Fruit fly (Drosophila melanogaster) whole organism, embryonic: ENCODE results near the gene Ndae1.

Experiments used
- Aef1 ChIP-seq: fragments of 200-800 bp; sonication (Bioruptor generic); IDR thresholded peaks from 3 replicates; pipeline ENCODE4 v1.3.6; 2022; ENCODE audit warnings: missing biosample characterization, missing genetic modification characterization
- Atf-2 ChIP-seq: fragments of 200-800 bp; sonication (Bioruptor generic); optimal IDR thresholded peaks from 2 replicates; lab custom pipeline; 2016; ENCODE audit warnings: missing biosample characterization, missing genetic modification characterization
- Atf6 ChIP-seq: fragments of 200-800 bp; sonication (Bioruptor generic); IDR thresholded peaks from 2 replicates; pipeline ENCODE4 v1.3.6; 2022; ENCODE audit warnings: missing biosample characterization, missing genetic modification characterization
- B-H2 ChIP-seq: fragments of 200-800 bp; sonication (Bioruptor generic); optimal IDR thresholded peaks from 2 replicates; lab custom pipeline; 2018; ENCODE audit warnings: missing biosample characterization, mild to moderate bottlenecking, missing genetic modification characterization
- CG10366 ChIP-seq: fragments of 200-800 bp; sonication (Bioruptor generic); IDR thresholded peaks from 2 replicates; pipeline ENCODE4 v1.3.6; 2022; ENCODE audit warnings: missing biosample characterization, missing genetic modification characterization
- CG12769 ChIP-seq: fragments of 200-800 bp; sonication (Bioruptor generic); optimal IDR thresholded peaks from 2 replicates; lab custom pipeline; 2019; ENCODE audit warnings: missing biosample characterization, mild to moderate bottlenecking, missing genetic modification characterization, moderate library complexity
- CG13123 ChIP-seq: fragments of 200-800 bp; sonication (Bioruptor generic); optimal IDR thresholded peaks from 2 replicates; lab custom pipeline; 2016; ENCODE audit warnings: missing biosample characterization, missing genetic modification characterization
- CG13624 ChIP-seq: fragments of 200-800 bp; sonication (Bioruptor generic); optimal IDR thresholded peaks from 2 replicates; lab custom pipeline; 2016; ENCODE audit warnings: missing biosample characterization, missing genetic modification characterization
- CG14014 ChIP-seq: fragments of 200-800 bp; sonication (Bioruptor generic); IDR thresholded peaks from 2 replicates; pipeline ENCODE4 v1.3.6; 2022; ENCODE audit warnings: missing biosample characterization, missing genetic modification characterization
- CG14441 ChIP-seq: fragments of 200-800 bp; sonication (Bioruptor generic); IDR thresholded peaks from 2 replicates; pipeline ENCODE4 v1.3.6; 2022; ENCODE audit warnings: missing biosample characterization, missing genetic modification characterization
- CG18599 ChIP-seq: fragments of 200-800 bp; sonication (Bioruptor generic); optimal IDR thresholded peaks from 3 replicates; lab custom pipeline; 2017; ENCODE audit warnings: missing biosample characterization, missing genetic modification characterization, mild to moderate bottlenecking, moderate library complexity, missing genetic modification reagents
- CG2678 ChIP-seq: fragments of 200-800 bp; sonication (Bioruptor generic); optimal IDR thresholded peaks from 3 replicates; lab custom pipeline; 2019; ENCODE audit warnings: missing biosample characterization, mild to moderate bottlenecking, missing genetic modification characterization, moderate library complexity
- CG30020 ChIP-seq: fragments of 200-800 bp; optimal IDR thresholded peaks from 2 replicates; lab custom pipeline; 2019; ENCODE audit warnings: missing biosample characterization, mild to moderate bottlenecking, missing genetic modification characterization, moderate library complexity
- CG30431 ChIP-seq: fragments of 200-800 bp; sonication (Bioruptor generic); optimal IDR thresholded peaks from 2 replicates; lab custom pipeline; 2017; ENCODE audit warnings: missing biosample characterization, missing genetic modification characterization
- CG7372 ChIP-seq: fragments of 200-800 bp; sonication (Bioruptor generic); IDR thresholded peaks from 2 replicates; pipeline ENCODE4 v1.3.6; 2022; ENCODE audit warnings: missing biosample characterization, missing genetic modification characterization
- CG8290 ChIP-seq, 3 experiments: fragments of 200-800 bp; sonication (Bioruptor generic); optimal IDR thresholded peaks; 2 replicates each; lab custom pipeline; 2016 to 2019; ENCODE audit warnings: missing biosample characterization in 3 of 3, missing genetic modification characterization in 3 of 3, mild to moderate bottlenecking in 2 of 3, moderate library complexity in 1 of 3
- ERR ChIP-seq: fragments of 200-800 bp; sonication (Bioruptor generic); optimal IDR thresholded peaks from 2 replicates; lab custom pipeline; 2016; ENCODE audit warnings: missing biosample characterization, missing genetic modification characterization
- Elba2 ChIP-seq: fragments of 200-800 bp; sonication (Bioruptor generic); optimal IDR thresholded peaks from 3 replicates; lab custom pipeline; 2016; ENCODE audit warnings: missing biosample characterization, missing genetic modification characterization
- Hey ChIP-seq: fragments of 200-800 bp; sonication (Bioruptor generic); optimal IDR thresholded peaks from 3 replicates; lab custom pipeline; 2018; ENCODE audit warnings: missing biosample characterization, mild to moderate bottlenecking, missing genetic modification characterization
- Jarid2 ChIP-seq: fragments of 200-800 bp; sonication (Bioruptor generic); optimal IDR thresholded peaks from 3 replicates; lab custom pipeline; 2017; ENCODE audit warnings: mild to moderate bottlenecking, missing biosample characterization, missing genetic modification reagents, missing genetic modification characterization
- MBD-R2 ChIP-seq: fragments of 200-800 bp; sonication (Bioruptor generic); IDR thresholded peaks from 2 replicates; pipeline ENCODE4 v1.3.6; 2022; ENCODE audit warnings: missing biosample characterization, missing genetic modification characterization
- MESR4 ChIP-seq: fragments of 200-800 bp; sonication (Bioruptor generic); optimal IDR thresholded peaks from 2 replicates; lab custom pipeline; 2018; ENCODE audit warnings: missing biosample characterization, mild to moderate bottlenecking, missing genetic modification characterization, moderate library complexity
- Mad ChIP-seq: fragments of 200-800 bp; sonication (Bioruptor generic); optimal IDR thresholded peaks from 2 replicates; lab custom pipeline; 2016; ENCODE audit warnings: missing biosample characterization, missing genetic modification characterization
- Side ChIP-seq: fragments of 200-800 bp; sonication (Bioruptor generic); optimal IDR thresholded peaks from 2 replicates; lab custom pipeline; 2016; ENCODE audit warnings: missing biosample characterization, missing genetic modification characterization
- Stat92E ChIP-seq, 3 experiments: fragments of >200 bp in 2 of 3; fragments of 200-800 bp in 1 of 3; sonication (Bioruptor generic) in 1 of 3; optimal IDR thresholded peaks; 2 replicates each; lab custom pipeline; 2017 to 2019; ENCODE audit warnings: missing biosample characterization in 3 of 3, missing genetic modification characterization in 3 of 3, mild to moderate bottlenecking in 1 of 3, moderate library complexity in 1 of 3
- TFAM ChIP-seq: fragments of 200-800 bp; sonication (Bioruptor generic); optimal IDR thresholded peaks from 2 replicates; lab custom pipeline; 2017; ENCODE audit warnings: missing biosample characterization, missing genetic modification characterization, inconsistent platforms
- Trl ChIP-seq, 3 experiments: fragments of >200 bp in 2 of 3; fragments of 200-800 bp in 1 of 3; sonication (Bioruptor generic) in 1 of 3; optimal IDR thresholded peaks; 2 replicates in 1 of 3; 3 replicates in 2 of 3; lab custom pipeline; 2016 to 2017; ENCODE audit warnings: missing biosample characterization in 1 of 3, missing genetic modification characterization in 1 of 3
- bab2 ChIP-seq: fragments of 200-800 bp; sonication (Bioruptor generic); optimal IDR thresholded peaks from 2 replicates; lab custom pipeline; 2016; ENCODE audit warnings: missing biosample characterization, missing genetic modification characterization
- btn ChIP-seq: fragments of 200-800 bp; sonication (Bioruptor generic); optimal IDR thresholded peaks from 2 replicates; lab custom pipeline; 2016; ENCODE audit warnings: missing biosample characterization, missing genetic modification characterization
- chif ChIP-seq, 2 experiments: fragments of 200-800 bp; sonication (Bioruptor generic); optimal IDR thresholded peaks; 3 replicates each; lab custom pipeline; 2016; ENCODE audit warnings: missing biosample characterization in 2 of 2, missing genetic modification characterization in 2 of 2
- chinmo ChIP-seq: fragments of 200-800 bp; sonication (Bioruptor generic); IDR thresholded peaks from 4 replicates; pipeline ENCODE4 v1.3.6; 2022; ENCODE audit warnings: missing biosample characterization, missing genetic modification characterization; ENCODE audit not compliant: partially characterized antibody
- dmrt11E ChIP-seq: fragments of 200-800 bp; sonication (Bioruptor generic); optimal IDR thresholded peaks from 3 replicates; lab custom pipeline; 2018; ENCODE audit warnings: missing biosample characterization, mild to moderate bottlenecking, missing genetic modification characterization, moderate library complexity
- fd3F ChIP-seq: fragments of 200-800 bp; sonication (Bioruptor generic); optimal IDR thresholded peaks from 2 replicates; lab custom pipeline; 2018; ENCODE audit warnings: missing biosample characterization, mild to moderate bottlenecking, missing genetic modification characterization, moderate library complexity
- grau ChIP-seq: fragments of 200-800 bp; optimal IDR thresholded peaks from 3 replicates; lab custom pipeline; 2019; ENCODE audit warnings: missing biosample characterization, mild to moderate bottlenecking, missing genetic modification characterization, moderate library complexity
- mirr ChIP-seq: fragments of 200-800 bp; sonication (Bioruptor generic); optimal IDR thresholded peaks from 3 replicates; lab custom pipeline; 2018; ENCODE audit warnings: missing biosample characterization, mild to moderate bottlenecking, missing genetic modification characterization
- nau ChIP-seq: fragments of 200-800 bp; sonication (Bioruptor generic); optimal IDR thresholded peaks from 3 replicates; lab custom pipeline; 2017; ENCODE audit warnings: missing biosample characterization, mild to moderate bottlenecking, missing genetic modification characterization, missing genetic modification reagents
- nmo ChIP-seq: fragments of 200-800 bp; sonication (Bioruptor generic); optimal IDR thresholded peaks from 2 replicates; lab custom pipeline; 2018; ENCODE audit warnings: missing biosample characterization, mild to moderate bottlenecking, missing genetic modification characterization, moderate library complexity
- run ChIP-seq: fragments of 200-800 bp; sonication (Bioruptor generic); optimal IDR thresholded peaks from 3 replicates; lab custom pipeline; 2018; ENCODE audit warnings: missing biosample characterization, mild to moderate bottlenecking, missing genetic modification characterization
- sc ChIP-seq, 3 experiments: fragments of >200 bp in 2 of 3; fragments of 200-800 bp in 1 of 3; sonication (Bioruptor generic) in 1 of 3; optimal IDR thresholded peaks; 2 replicates in 2 of 3; 3 replicates in 1 of 3; lab custom pipeline; 2017; ENCODE audit warnings: mild to moderate bottlenecking in 1 of 3, missing biosample characterization in 1 of 3, missing genetic modification characterization in 1 of 3, missing genetic modification reagents in 1 of 3
- schlank ChIP-seq: fragments of 200-800 bp; sonication (Bioruptor generic); optimal IDR thresholded peaks from 2 replicates; lab custom pipeline; 2018; ENCODE audit warnings: missing biosample characterization, mild to moderate bottlenecking, missing genetic modification characterization
- sim ChIP-seq: fragments of 200-800 bp; sonication (Bioruptor generic); IDR thresholded peaks from 2 replicates; pipeline ENCODE4 v1.3.6; 2022; ENCODE audit warnings: missing biosample characterization, missing genetic modification characterization
- so ChIP-seq: fragments of 200-800 bp; sonication (Bioruptor generic); IDR thresholded peaks from 3 replicates; pipeline ENCODE4 v1.3.6; 2022; ENCODE audit warnings: missing biosample characterization, missing genetic modification characterization
- sob ChIP-seq: fragments of 200-800 bp; sonication (Bioruptor generic); IDR thresholded peaks from 2 replicates; pipeline ENCODE4 v1.3.6; 2022; ENCODE audit warnings: missing biosample characterization, missing genetic modification characterization
- tll ChIP-seq, 2 experiments: fragments of 200-800 bp in 1 of 2; fragments of >200 bp in 1 of 2; sonication (Bioruptor generic) in 1 of 2; optimal IDR thresholded peaks; 2 replicates each; lab custom pipeline; 2017 to 2019; ENCODE audit warnings: missing biosample characterization in 2 of 2, missing genetic modification characterization in 2 of 2, mild to moderate bottlenecking in 1 of 2, moderate library complexity in 1 of 2
- toy ChIP-seq: fragments of 200-800 bp; sonication (Bioruptor generic); IDR thresholded peaks from 2 replicates; pipeline ENCODE4 v1.3.6; 2022; ENCODE audit warnings: missing biosample characterization, missing genetic modification characterization
- unpg ChIP-seq: fragments of 200-800 bp; sonication (Bioruptor generic); optimal IDR thresholded peaks from 3 replicates; lab custom pipeline; 2018; ENCODE audit warnings: missing biosample characterization, mild to moderate bottlenecking, missing genetic modification characterization, moderate library complexity
- wek ChIP-seq: fragments of 200-800 bp; sonication (Bioruptor generic); optimal IDR thresholded peaks from 3 replicates; lab custom pipeline; 2018; ENCODE audit warnings: missing biosample characterization, mild to moderate bottlenecking, missing genetic modification characterization, moderate library complexity

Ndae1 gene

DNA sequence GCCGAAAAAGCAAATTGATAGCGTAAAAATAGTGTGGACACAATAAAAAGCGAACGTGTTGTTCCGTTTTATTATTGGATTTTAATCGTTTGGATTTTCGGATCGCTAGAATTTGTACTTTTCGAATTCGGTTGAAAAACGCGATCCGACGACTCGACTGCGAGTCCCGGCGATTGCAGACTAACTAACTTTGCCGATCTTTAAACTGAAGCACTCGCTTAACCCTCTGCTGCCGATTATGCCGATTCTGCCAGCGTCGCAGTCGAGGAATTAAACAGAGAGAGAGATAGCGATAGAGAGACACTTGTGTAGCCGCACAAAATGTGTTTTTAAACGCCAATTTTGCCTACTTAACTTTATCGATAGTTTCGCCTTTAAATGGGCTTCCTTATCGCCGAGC, 8.8 kb downstream of the Ndae1 start (continued):
- TF ChIP-seq CG14014 (peak; percentile 57; the same call in 1 of the 2 replicates), CG12769 (tag; lab: Kevin White, UChicago) (peak; percentile 40), sob (GFP tag; lab: Robert Waterston, UW) (0 out of 2 replicates have a peak, but pooled peaks have one; percentile 21), Elba2 (no peak), chinmo (GFP tag; lab: Robert Waterston, UW) (peak; percentile 75; the same call in 3 of the 4 replicates), CG10366 (GFP tag; lab: Robert Waterston, UW) (no peak), CG8290 (GFP tag; optimal IDR thresholded peaks at IDR 0.05; lab: Kevin White, UChicago) (no peak), CG8290 (tag; optimal IDR thresholded peaks at IDR 0.05; lab: Kevin White, UChicago) (peak in 1 of 2 experiments; percentile 3)

DNA sequence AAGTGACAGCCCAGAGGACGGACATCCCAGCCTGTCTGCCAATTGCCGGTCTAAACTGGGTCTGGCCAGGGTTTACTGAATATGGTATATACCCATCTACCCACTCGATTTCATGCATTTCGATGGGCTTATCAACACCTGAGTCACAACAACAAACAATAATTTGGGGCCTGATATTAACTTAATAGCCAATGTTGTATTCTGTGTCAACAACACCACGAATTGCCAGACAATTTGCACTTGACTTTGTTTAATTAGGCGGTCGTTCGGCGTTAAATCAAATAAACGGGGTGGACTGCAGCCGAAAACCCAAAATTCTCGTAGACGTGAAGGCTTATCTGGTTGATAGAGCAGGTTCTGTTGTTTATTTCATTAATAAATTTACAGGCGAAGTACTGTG, 9.8 kb downstream of the Ndae1 start:
- no peak for TF ChIP-seq Stat92E (GFP tag; optimal IDR thresholded peaks at IDR 0.05; lab: Kevin White, UChicago)
- TF ChIP-seq B-H2 = peak; percentile 29
- TF ChIP-seq btn (GFP tag; lab: Kevin White, UChicago) = no peak
- no peak for TF ChIP-seq CG7372 (GFP tag; lab: Robert Waterston, UW)
- TF ChIP-seq so (GFP tag; lab: Robert Waterston, UW) = peak; percentile 29; the same call in 1 of the 3 replicates
- TF ChIP-seq tll (GFP tag; optimal IDR thresholded peaks at IDR 0.05; lab: Kevin White, UChicago) = no peak
- peak; percentile 55 for TF ChIP-seq CG18599
- TF ChIP-seq ERR (GFP tag; lab: Kevin White, UChicago) = peak; percentile 38
- peak; percentile 4 for TF ChIP-seq run (tag; lab: Kevin White, UChicago)
- TF ChIP-seq grau (tag; lab: Kevin White, UChicago) = peak; percentile 2
- TF ChIP-seq Atf6 (GFP tag; lab: Robert Waterston, UW) = peak; percentile 53
- no peak for TF ChIP-seq sim (GFP tag; lab: Robert Waterston, UW)
- TF ChIP-seq Side (GFP tag; lab: Kevin White, UChicago) = peak; percentile 15
- no peak for TF ChIP-seq Trl (optimal IDR thresholded peaks at IDR 0.05; lab: Kevin White, UChicago)
- TF ChIP-seq Trl (GFP tag; optimal IDR thresholded peaks at IDR 0.05; lab: Kevin White, UChicago) = peak; percentile 32
- TF ChIP-seq Hey = peak; percentile 38
- TF ChIP-seq CG2678 (tag; lab: Kevin White, UChicago) = peak; percentile 58
- TF ChIP-seq TFAM (GFP tag; lab: Kevin White, UChicago) = no peak
- TF ChIP-seq CG13624 (GFP tag; lab: Kevin White, UChicago) = peak; percentile 8
- TF ChIP-seq CG13123 (GFP tag; lab: Kevin White, UChicago) = peak; percentile 32
- no peak for TF ChIP-seq CG30020 (tag; lab: Kevin White, UChicago)
- peak; percentile 52 for TF ChIP-seq fd3F (GFP tag; lab: Kevin White, UChicago)
- peak; percentile 14 for TF ChIP-seq nau (GFP tag; lab: Kevin White, UChicago)
- TF ChIP-seq chif (GFP tag; optimal IDR thresholded peaks at IDR 0.05; lab: Kevin White, UChicago) = peak in 1 of 2 experiments; percentile 24
- TF ChIP-seq bab2 (GFP tag; lab: Kevin White, UChicago) = peak; percentile 62
- TF ChIP-seq Jarid2 = no peak
- no peak for TF ChIP-seq MBD-R2
- peak; percentile 61 for TF ChIP-seq schlank (tag; lab: Kevin White, UChicago)
- TF ChIP-seq toy (GFP tag; lab: Robert Waterston, UW) = no peak
- TF ChIP-seq dmrt11E (tag; lab: Kevin White, UChicago) = no peak
- no peak for TF ChIP-seq Aef1
- no peak for TF ChIP-seq wek (GFP tag; lab: Kevin White, UChicago)
- TF ChIP-seq CG14441 (GFP tag; lab: Robert Waterston, UW) = peak; percentile 36; the same call in 1 of the 2 replicates
- no peak for TF ChIP-seq Atf-2
- peak; percentile 78 for TF ChIP-seq mirr (GFP tag; lab: Kevin White, UChicago)
- TF ChIP-seq sc (optimal IDR thresholded peaks at IDR 0.05; lab: Kevin White, UChicago) = no peak
- TF ChIP-seq sc (GFP tag; optimal IDR thresholded peaks at IDR 0.05; lab: Kevin White, UChicago) = peak; percentile 42
- TF ChIP-seq nmo (GFP tag; lab: Kevin White, UChicago) = no peak
- TF ChIP-seq Mad (GFP tag; lab: Kevin White, UChicago) = peak; percentile 29
- no peak for TF ChIP-seq CG30431 (GFP tag; lab: Kevin White, UChicago)
- TF ChIP-seq unpg = peak; percentile 43
- no peak for TF ChIP-seq MESR4 (GFP tag; lab: Kevin White, UChicago)
